Fruit fly (Drosophila melanogaster): ENCODE data around the gene osa.

The osa gene

dm6 chr3R:17681611-17682243 is 36.4 kb downstream of the osa start:
- TF ChIP-seq CG12768 (GFP tag; optimal IDR thresholded peaks at IDR 0.05) = no peak
- TF ChIP-seq kay (GFP tag; ENCODE audit: borderline replicate concordance) = no peak
- TF ChIP-seq CG7045 (GFP tag; optimal IDR thresholded peaks at IDR 0.05) = no peak
- no peak for TF ChIP-seq CG33017 (tag; optimal IDR thresholded peaks at IDR 0.05)

DNA sequence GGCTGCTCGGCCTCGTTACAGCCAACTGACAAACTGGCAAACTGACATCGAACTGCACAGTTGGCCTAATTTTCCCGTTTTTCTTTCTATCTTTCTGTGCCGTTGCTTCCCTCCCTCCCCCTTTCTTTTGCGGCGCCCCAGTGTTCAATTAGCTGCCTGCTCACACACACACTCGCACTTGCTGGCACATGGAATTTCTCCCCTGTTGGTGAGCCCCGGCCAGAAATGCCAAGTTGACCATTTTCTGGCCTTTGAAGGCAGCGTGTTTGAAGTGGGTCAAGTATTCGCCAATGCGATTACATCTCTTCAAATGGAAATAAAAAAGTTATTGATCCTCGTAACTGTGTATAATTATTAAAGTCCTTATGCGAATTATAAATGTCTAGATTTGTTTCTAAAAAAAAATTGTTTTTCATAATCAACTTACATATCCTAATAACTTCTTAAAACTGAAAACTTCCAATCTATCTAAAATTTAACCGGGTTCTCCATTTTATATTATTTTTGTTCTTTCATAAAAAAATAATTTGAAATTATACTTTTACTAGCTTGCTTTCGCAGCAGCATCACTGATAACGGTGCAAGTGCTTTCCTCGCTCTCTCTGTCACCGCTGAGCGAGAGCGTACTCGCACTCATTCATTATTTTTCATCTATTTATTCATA is 37.4 kb downstream of the osa start:
- peak; percentile 72 for TF ChIP-seq CG11617 (GFP tag; optimal IDR thresholded peaks at IDR 0.05)
- TF ChIP-seq bab1 (GFP tag; optimal IDR thresholded peaks at IDR 0.05) = peak; percentile 25
- no peak for TF ChIP-seq cnc (optimal IDR thresholded peaks at IDR 0.05)
- TF ChIP-seq CG33017 (tag; optimal IDR thresholded peaks at IDR 0.05) = peak; percentile 43
- no peak for TF ChIP-seq Hr96 (GFP tag; optimal IDR thresholded peaks at IDR 0.05)
- peak; percentile 24 for TF ChIP-seq CG7101 (tag; optimal IDR thresholded peaks at IDR 0.05)
- peak; percentile 18 for TF ChIP-seq ovo (GFP tag; optimal IDR thresholded peaks at IDR 0.05)
- TF ChIP-seq Crg-1 (GFP tag; optimal IDR thresholded peaks at IDR 0.05) = peak; percentile 6
- peak; percentile 28 for TF ChIP-seq CG7045 (GFP tag; optimal IDR thresholded peaks at IDR 0.05)
- TF ChIP-seq cic (GFP tag; optimal IDR thresholded peaks at IDR 0.05) = no peak
- TF ChIP-seq tj (GFP tag; optimal IDR thresholded peaks at IDR 0.05) = peak; percentile 75
- peak; percentile 74 for TF ChIP-seq Mnt (GFP tag; optimal IDR thresholded peaks at IDR 0.05)
- TF ChIP-seq CG5204 (GFP tag; optimal IDR thresholded peaks at IDR 0.05) = no peak
- peak; percentile 52 for TF ChIP-seq pad (GFP tag; optimal IDR thresholded peaks at IDR 0.05)
- TF ChIP-seq CG1620 (GFP tag; optimal IDR thresholded peaks at IDR 0.05) = peak; percentile 3
- no peak for TF ChIP-seq toe (GFP tag; optimal IDR thresholded peaks at IDR 0.05)
- TF ChIP-seq Clk (GFP tag; optimal IDR thresholded peaks at IDR 0.05) = peak; percentile 35
- TF ChIP-seq kay (GFP tag; ENCODE audit: borderline replicate concordance) = peak; percentile 30
- TF ChIP-seq CG12768 (GFP tag; optimal IDR thresholded peaks at IDR 0.05) = peak; percentile 18
- peak; percentile 11 for TF ChIP-seq CG14711 (tag; optimal IDR thresholded peaks at IDR 0.05)

DNA sequence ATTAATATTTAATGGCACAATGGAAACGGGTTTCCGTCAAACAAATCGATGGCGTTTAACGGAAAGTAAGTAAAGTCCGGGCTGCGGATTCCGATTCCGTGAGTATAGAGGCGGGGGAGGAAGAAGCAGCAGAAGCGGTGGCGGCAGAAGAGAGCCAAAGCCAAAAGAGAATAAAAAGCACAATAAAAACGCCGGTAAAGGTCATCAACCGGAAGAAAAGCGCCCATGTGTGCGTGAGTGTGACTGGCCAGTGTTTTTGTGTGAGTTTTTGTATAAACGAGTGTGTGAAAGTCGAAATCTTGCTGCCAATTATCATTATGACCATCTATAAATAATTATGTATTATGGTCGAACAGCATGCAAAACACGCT is 37.9 kb downstream of the osa start:
- TF ChIP-seq CG7045 (GFP tag; optimal IDR thresholded peaks at IDR 0.05) (no peak), cnc (optimal IDR thresholded peaks at IDR 0.05) (no peak), cic (GFP tag; optimal IDR thresholded peaks at IDR 0.05) (no peak), ovo (GFP tag; optimal IDR thresholded peaks at IDR 0.05) (no peak), Hr96 (GFP tag; optimal IDR thresholded peaks at IDR 0.05) (no peak), tj (GFP tag; optimal IDR thresholded peaks at IDR 0.05) (no peak), Mnt (GFP tag; optimal IDR thresholded peaks at IDR 0.05) (no peak), Crg-1 (GFP tag; optimal IDR thresholded peaks at IDR 0.05) (no peak), kay (GFP tag; ENCODE audit: borderline replicate concordance) (no peak), CG11617 (GFP tag; optimal IDR thresholded peaks at IDR 0.05) (no peak), CG12768 (GFP tag; optimal IDR thresholded peaks at IDR 0.05) (no peak), toe (GFP tag; optimal IDR thresholded peaks at IDR 0.05) (no peak), bab1 (GFP tag; optimal IDR thresholded peaks at IDR 0.05) (no peak)

- TF ChIP-seq ovo (GFP tag; optimal IDR thresholded peaks at IDR 0.05) (peak; percentile 8), CG33017 (tag; optimal IDR thresholded peaks at IDR 0.05) (peak; percentile 69), CG5204 (GFP tag; optimal IDR thresholded peaks at IDR 0.05) (no peak), CG12768 (GFP tag; optimal IDR thresholded peaks at IDR 0.05) (peak; percentile 49), CG1620 (GFP tag; optimal IDR thresholded peaks at IDR 0.05) (peak; percentile 9), toe (GFP tag; optimal IDR thresholded peaks at IDR 0.05) (no peak), Mnt (GFP tag; optimal IDR thresholded peaks at IDR 0.05) (no peak), pad (GFP tag; optimal IDR thresholded peaks at IDR 0.05) (peak; percentile 51), cnc (optimal IDR thresholded peaks at IDR 0.05) (no peak), Clk (GFP tag; optimal IDR thresholded peaks at IDR 0.05) (no peak), bab1 (GFP tag; optimal IDR thresholded peaks at IDR 0.05) (peak; percentile 83), CG11617 (GFP tag; optimal IDR thresholded peaks at IDR 0.05) (peak; percentile 73), tj (GFP tag; optimal IDR thresholded peaks at IDR 0.05) (peak; percentile 99), CG7101 (tag; optimal IDR thresholded peaks at IDR 0.05) (peak; percentile 68), Crg-1 (GFP tag; optimal IDR thresholded peaks at IDR 0.05) (no peak), kay (GFP tag; ENCODE audit: borderline replicate concordance) (peak; percentile 69), CG7045 (GFP tag; optimal IDR thresholded peaks at IDR 0.05) (peak; percentile 46), Hr96 (GFP tag; optimal IDR thresholded peaks at IDR 0.05) (no peak), CG14711 (tag; optimal IDR thresholded peaks at IDR 0.05) (peak; percentile 69), cic (GFP tag; optimal IDR thresholded peaks at IDR 0.05) (peak; percentile 17)
Observed at dm6 chr3R:17679368-17679997, 38.7 kb downstream of the osa start.

- TF ChIP-seq bab1 (GFP tag; optimal IDR thresholded peaks at IDR 0.05) (peak; percentile 31), ovo (GFP tag; optimal IDR thresholded peaks at IDR 0.05) (no peak), CG1620 (GFP tag; optimal IDR thresholded peaks at IDR 0.05) (no peak), Clk (GFP tag; optimal IDR thresholded peaks at IDR 0.05) (no peak), tj (GFP tag; optimal IDR thresholded peaks at IDR 0.05) (peak; percentile 21), Mnt (GFP tag; optimal IDR thresholded peaks at IDR 0.05) (peak; percentile 43), CG7101 (tag; optimal IDR thresholded peaks at IDR 0.05) (no peak), CG7045 (GFP tag; optimal IDR thresholded peaks at IDR 0.05) (no peak), CG33017 (tag; optimal IDR thresholded peaks at IDR 0.05) (no peak), pad (GFP tag; optimal IDR thresholded peaks at IDR 0.05) (no peak), CG14711 (tag; optimal IDR thresholded peaks at IDR 0.05) (no peak), kay (GFP tag; ENCODE audit: borderline replicate concordance) (no peak), CG5204 (GFP tag; optimal IDR thresholded peaks at IDR 0.05) (no peak), cnc (optimal IDR thresholded peaks at IDR 0.05) (no peak), Crg-1 (GFP tag; optimal IDR thresholded peaks at IDR 0.05) (peak; percentile 4), toe (GFP tag; optimal IDR thresholded peaks at IDR 0.05) (no peak), cic (GFP tag; optimal IDR thresholded peaks at IDR 0.05) (peak; percentile 61), CG12768 (GFP tag; optimal IDR thresholded peaks at IDR 0.05) (peak; percentile 57)
Observed at dm6 chr3R:17678138-17678873, 39.8 kb downstream of the osa start.

Measured in whole organism, adult.